Fruit fly (Drosophila melanogaster) whole organism, embryonic: ENCODE results near the gene Vps52.

Experiments
- Ada2b ChIP-seq: fragments of 200-800 bp; sonication (Bioruptor generic); IDR thresholded peaks from 2 replicates; pipeline ENCODE4 v1.3.6; 2022; ENCODE audit warnings: missing biosample characterization, missing genetic modification characterization
- B-H2 ChIP-seq: fragments of 200-800 bp; sonication (Bioruptor generic); optimal IDR thresholded peaks from 2 replicates; lab custom pipeline; 2018; ENCODE audit warnings: missing biosample characterization, mild to moderate bottlenecking, missing genetic modification characterization
- BEAF-32 ChIP-seq: fragments of 200-800 bp; sonication (Bioruptor generic); optimal IDR thresholded peaks from 3 replicates; lab custom pipeline; 2017; ENCODE audit warnings: missing biosample characterization, missing genetic modification characterization, mild to moderate bottlenecking, moderate library complexity, missing genetic modification reagents
- C15 ChIP-seq: fragments of 200-800 bp; sonication (Bioruptor generic); IDR thresholded peaks from 3 replicates; pipeline ENCODE4 v1.3.6; 2022; ENCODE audit warnings: missing biosample characterization, missing genetic modification characterization
- CG10654 ChIP-seq: fragments of 200-800 bp; sonication (Bioruptor generic); optimal IDR thresholded peaks from 2 replicates; lab custom pipeline; 2016; ENCODE audit warnings: missing biosample characterization, missing genetic modification characterization
- CG13287 ChIP-seq: fragments of 200-800 bp; sonication (Bioruptor generic); IDR thresholded peaks from 2 replicates; pipeline ENCODE4 v1.3.6; 2022; ENCODE audit warnings: missing biosample characterization, missing genetic modification characterization; ENCODE audit not compliant: partially characterized antibody
- CG14710 ChIP-seq: fragments of 200-800 bp; sonication (Bioruptor generic); optimal IDR thresholded peaks from 3 replicates; lab custom pipeline; 2019; ENCODE audit warnings: missing biosample characterization, mild to moderate bottlenecking, missing genetic modification characterization, moderate library complexity
- CG14860 ChIP-seq: fragments of 200-800 bp; sonication (Bioruptor generic); IDR thresholded peaks from 3 replicates; pipeline ENCODE4 v1.3.6; 2022; ENCODE audit warnings: missing biosample characterization, missing genetic modification characterization; ENCODE audit not compliant: partially characterized antibody
- CG16779 ChIP-seq: fragments of 200-800 bp; sonication (Bioruptor generic); IDR thresholded peaks from 2 replicates; pipeline ENCODE4 v1.3.6; 2022; ENCODE audit warnings: missing biosample characterization, missing genetic modification characterization
- CG17385 ChIP-seq: fragments of 200-800 bp; sonication (Bioruptor generic); optimal IDR thresholded peaks from 3 replicates; lab custom pipeline; 2018; ENCODE audit warnings: missing biosample characterization, mild to moderate bottlenecking, missing genetic modification characterization
- CG31441 ChIP-seq: fragments of 200-800 bp; sonication (Bioruptor generic); IDR thresholded peaks from 2 replicates; pipeline ENCODE4 v1.3.6; 2022; ENCODE audit warnings: missing biosample characterization, missing genetic modification characterization
- CG3163 ChIP-seq: fragments of 200-800 bp; sonication (Bioruptor generic); optimal IDR thresholded peaks from 3 replicates; lab custom pipeline; 2016; ENCODE audit warnings: missing biosample characterization, missing genetic modification characterization
- CG34224 ChIP-seq: fragments of 200-800 bp; sonication (Bioruptor generic); IDR thresholded peaks from 3 replicates; pipeline ENCODE4 v1.3.6; 2022; ENCODE audit warnings: missing biosample characterization, missing genetic modification characterization; ENCODE audit not compliant: partially characterized antibody
- CG4328 ChIP-seq: fragments of 200-800 bp; sonication (Bioruptor generic); optimal IDR thresholded peaks from 3 replicates; lab custom pipeline; 2017; ENCODE audit warnings: missing biosample characterization, missing genetic modification reagents, missing genetic modification characterization
- CG4404 ChIP-seq: fragments of 200-800 bp; sonication (Bioruptor generic); IDR thresholded peaks from 2 replicates; pipeline ENCODE4 v1.3.6; 2022; ENCODE audit warnings: missing biosample characterization, missing genetic modification characterization
- CG5180 ChIP-seq: fragments of 200-800 bp; sonication (Bioruptor generic); optimal IDR thresholded peaks from 3 replicates; lab custom pipeline; 2017; ENCODE audit warnings: missing biosample characterization, missing genetic modification characterization, mild to moderate bottlenecking, moderate library complexity, missing genetic modification reagents
- CG6765 ChIP-seq: fragments of 200-800 bp; sonication (Bioruptor generic); optimal IDR thresholded peaks from 3 replicates; lab custom pipeline; 2017; ENCODE audit warnings: missing biosample characterization, mild to moderate bottlenecking, missing genetic modification characterization
- CG7745 ChIP-seq: fragments of 200-800 bp; sonication (Bioruptor generic); optimal IDR thresholded peaks from 2 replicates; lab custom pipeline; 2018; ENCODE audit warnings: missing biosample characterization, mild to moderate bottlenecking, missing genetic modification characterization, moderate library complexity
- CG8281 ChIP-seq: fragments of 200-800 bp; sonication (Bioruptor generic); optimal IDR thresholded peaks from 2 replicates; lab custom pipeline; 2018; ENCODE audit warnings: missing biosample characterization, mild to moderate bottlenecking, missing genetic modification characterization, moderate library complexity
- Doc3 ChIP-seq: fragments of 200-800 bp; sonication (Bioruptor generic); IDR thresholded peaks from 3 replicates; pipeline ENCODE4 v1.3.6; 2022; ENCODE audit warnings: missing biosample characterization, missing genetic modification characterization; ENCODE audit not compliant: partially characterized antibody
- H15 ChIP-seq: fragments of 200-800 bp; sonication (Bioruptor generic); IDR thresholded peaks from 3 replicates; pipeline ENCODE4 v1.3.6; 2022; ENCODE audit warnings: missing biosample characterization, missing genetic modification characterization
- Hsf ChIP-seq: fragments of 200-800 bp; sonication (Bioruptor generic); optimal IDR thresholded peaks from 3 replicates; lab custom pipeline; 2016; ENCODE audit warnings: missing biosample characterization, missing genetic modification characterization
- MBD-R2 ChIP-seq: fragments of 200-800 bp; sonication (Bioruptor generic); IDR thresholded peaks from 2 replicates; pipeline ENCODE4 v1.3.6; 2022; ENCODE audit warnings: missing biosample characterization, missing genetic modification characterization
- Nf-YA ChIP-seq: fragments of 200-800 bp; sonication (Bioruptor generic); IDR thresholded peaks from 2 replicates; pipeline ENCODE4 v1.3.6; 2022; ENCODE audit warnings: missing biosample characterization, missing genetic modification characterization
- Scr ChIP-seq: fragments of 200-800 bp; sonication (Bioruptor generic); IDR thresholded peaks from 2 replicates; pipeline ENCODE4 v1.3.6; 2022; ENCODE audit warnings: missing biosample characterization, missing genetic modification characterization; ENCODE audit not compliant: partially characterized antibody
- Sox102F ChIP-seq: fragments of 200-800 bp; sonication (Bioruptor generic); optimal IDR thresholded peaks from 2 replicates; lab custom pipeline; 2018; ENCODE audit warnings: missing biosample characterization, mild to moderate bottlenecking, missing genetic modification characterization, moderate library complexity
- Sry-δ ChIP-seq: fragments of 200-800 bp; sonication (Bioruptor generic); optimal IDR thresholded peaks from 2 replicates; lab custom pipeline; 2016; ENCODE audit warnings: missing biosample characterization, missing genetic modification characterization
- TFAM ChIP-seq: fragments of 200-800 bp; sonication (Bioruptor generic); optimal IDR thresholded peaks from 2 replicates; lab custom pipeline; 2017; ENCODE audit warnings: missing biosample characterization, missing genetic modification characterization, inconsistent platforms
- ato ChIP-seq: fragments of 200-800 bp; sonication (Bioruptor generic); IDR thresholded peaks from 2 replicates; pipeline ENCODE4 v1.3.6; 2022; ENCODE audit warnings: missing biosample characterization, missing genetic modification characterization; ENCODE audit not compliant: partially characterized antibody
- bowl ChIP-seq: fragments of 200-800 bp; sonication (Bioruptor generic); IDR thresholded peaks from 2 replicates; pipeline ENCODE4 v1.3.6; 2022; ENCODE audit warnings: missing biosample characterization, missing genetic modification characterization
- cas ChIP-seq: fragments of 200-800 bp; sonication (Bioruptor generic); IDR thresholded peaks from 2 replicates; pipeline ENCODE4 v1.3.6; 2022; ENCODE audit warnings: missing biosample characterization, missing genetic modification characterization
- disco-r ChIP-seq: fragments of 200-800 bp; sonication (Bioruptor generic); optimal IDR thresholded peaks from 2 replicates; lab custom pipeline; 2016; ENCODE audit warnings: missing biosample characterization, missing genetic modification characterization
- dysf ChIP-seq: fragments of 200-800 bp; sonication (Bioruptor generic); IDR thresholded peaks from 3 replicates; pipeline ENCODE4 v1.3.6; 2022; ENCODE audit warnings: missing biosample characterization, missing genetic modification characterization
- gcm2 ChIP-seq: fragments of 200-800 bp; sonication (Bioruptor generic); optimal IDR thresholded peaks from 2 replicates; lab custom pipeline; 2016; ENCODE audit warnings: missing biosample characterization, missing genetic modification characterization
- h ChIP-seq: fragments of >200 bp; optimal IDR thresholded peaks from 2 replicates; lab custom pipeline; 2017
- her ChIP-seq: fragments of 200-800 bp; sonication (Bioruptor generic); optimal IDR thresholded peaks from 2 replicates; lab custom pipeline; 2016; ENCODE audit warnings: missing biosample characterization, missing genetic modification characterization
- inv ChIP-seq: fragments of 200-800 bp; sonication (Bioruptor generic); IDR thresholded peaks from 2 replicates; pipeline ENCODE4 v1.3.6; 2022; ENCODE audit warnings: missing biosample characterization, missing genetic modification characterization; ENCODE audit not compliant: partially characterized antibody
- lola ChIP-seq, 3 experiments: fragments of >200 bp in 2 of 3; fragments of 200-800 bp in 1 of 3; sonication (Bioruptor generic) in 1 of 3; optimal IDR thresholded peaks; 2 replicates each; lab custom pipeline; 2017 to 2019; ENCODE audit warnings: missing biosample characterization in 3 of 3, missing genetic modification characterization in 3 of 3, mild to moderate bottlenecking in 1 of 3, moderate library complexity in 1 of 3
- mld ChIP-seq: fragments of 200-800 bp; sonication (Bioruptor generic); IDR thresholded peaks from 3 replicates; pipeline ENCODE4 v1.3.6; 2022; ENCODE audit warnings: missing biosample characterization, missing genetic modification characterization; ENCODE audit not compliant: partially characterized antibody
- pan ChIP-seq, 4 experiments: fragments of >200 bp in 3 of 4; fragments of 200-800 bp in 1 of 4; sonication (Bioruptor generic) in 1 of 4; optimal IDR thresholded peaks in 3 of 4; IDR thresholded peaks in 1 of 4; 2 replicates each; pipeline versions ENCODE4 v1.3.6 to Lab custom; 2017 to 2022; ENCODE audit warnings: missing biosample characterization in 2 of 4, missing genetic modification characterization in 2 of 4, mixed read lengths in 1 of 4
- salm ChIP-seq: fragments of 200-800 bp; sonication (Bioruptor generic); optimal IDR thresholded peaks from 2 replicates; lab custom pipeline; 2018; ENCODE audit warnings: missing biosample characterization, mild to moderate bottlenecking, missing genetic modification characterization
- sna ChIP-seq: fragments of 200-800 bp; sonication (Bioruptor generic); IDR thresholded peaks from 2 replicates; pipeline ENCODE4 v1.3.6; 2022; ENCODE audit warnings: missing biosample characterization, missing genetic modification characterization; ENCODE audit not compliant: partially characterized antibody
- ssp ChIP-seq: fragments of 200-800 bp; sonication (Bioruptor generic); IDR thresholded peaks from 2 replicates; pipeline ENCODE4 v1.3.6; 2022; ENCODE audit warnings: missing biosample characterization, missing genetic modification characterization
- stwl ChIP-seq: fragments of 200-800 bp; sonication (Bioruptor generic); optimal IDR thresholded peaks from 3 replicates; lab custom pipeline; 2018; ENCODE audit warnings: missing biosample characterization, mild to moderate bottlenecking, missing genetic modification characterization, moderate library complexity
- tna ChIP-seq: fragments of 200-800 bp; sonication (Bioruptor generic); IDR thresholded peaks from 2 replicates; pipeline ENCODE4 v1.3.6; 2022; ENCODE audit warnings: missing biosample characterization, missing genetic modification characterization; ENCODE audit not compliant: partially characterized antibody
- unc-4 ChIP-seq: fragments of 200-800 bp; sonication (Bioruptor generic); IDR thresholded peaks from 2 replicates; pipeline ENCODE4 v1.3.6; 2022; ENCODE audit warnings: missing biosample characterization, missing genetic modification characterization; ENCODE audit not compliant: partially characterized antibody
- zen2 ChIP-seq: fragments of 200-800 bp; sonication (Bioruptor generic); IDR thresholded peaks from 3 replicates; pipeline ENCODE4 v1.3.6; 2022; ENCODE audit warnings: missing biosample characterization, missing genetic modification characterization; ENCODE audit not compliant: partially characterized antibody

Gene Vps52

dm6 chr2L:5527861-5528260 is 4.2 kb upstream of the Vps52 start, which contains the start of gene CG31915 (continued):
- TF ChIP-seq pan (optimal IDR thresholded peaks at IDR 0.05; lab: Kevin White, UChicago) (no peak), pan (GFP tag; optimal IDR thresholded peaks at IDR 0.05 in 1 of 2, IDR thresholded peaks at IDR 0.05 in 1 of 2) (no peak), CG10654 (GFP tag; lab: Kevin White, UChicago) (no peak), CG7745 (no peak), lola (GFP tag; optimal IDR thresholded peaks at IDR 0.05; lab: Kevin White, UChicago) (no peak), CG8281 (no peak), Hsf (no peak)

- TF ChIP-seq mld (0 out of 3 replicates have a peak, but pooled peaks have one; percentile 20), gcm2 (no peak), CG4328 (GFP tag; lab: Kevin White, UChicago) (no peak), C15 (GFP tag; lab: Robert Waterston, UW) (no peak), B-H2 (GFP tag; lab: Kevin White, UChicago) (no peak), CG13287 (GFP tag; lab: Robert Waterston, UW) (peak; percentile 51), Scr (GFP tag; lab: Robert Waterston, UW) (peak; percentile 59), Doc3 (GFP tag; lab: Robert Waterston, UW) (0 out of 3 replicates have a peak, but pooled peaks have one; percentile 20), CG6765 (no peak), her (GFP tag; lab: Kevin White, UChicago) (no peak), CG14710 (peak; percentile 99), Nf-YA (GFP tag; lab: Robert Waterston, UW) (no peak), Sry-δ (GFP tag; lab: Kevin White, UChicago) (peak; percentile 10), Sox102F (GFP tag; lab: Kevin White, UChicago) (no peak), cas (GFP tag; lab: Robert Waterston, UW) (no peak), CG3163 (GFP tag; lab: Kevin White, UChicago) (no peak), dysf (GFP tag; lab: Robert Waterston, UW) (no peak), ato (GFP tag; lab: Robert Waterston, UW) (0 out of 2 replicates have a peak, but pooled peaks have one; percentile 21), CG16779 (GFP tag; lab: Robert Waterston, UW) (no peak), inv (GFP tag; lab: Robert Waterston, UW) (no peak), unc-4 (GFP tag; lab: Robert Waterston, UW) (peak; percentile 46; the same call in 1 of the 2 replicates), CG5180 (GFP tag; lab: Kevin White, UChicago) (no peak), TFAM (no peak), zen2 (peak; percentile 49; the same call in 2 of the 3 replicates), BEAF-32 (peak; percentile 27), ssp (GFP tag; lab: Robert Waterston, UW) (no peak), sna (GFP tag; lab: Robert Waterston, UW) (peak; percentile 54; the same call in 1 of the 2 replicates), salm (tag; lab: Kevin White, UChicago) (no peak), MBD-R2 (GFP tag; lab: Robert Waterston, UW) (peak; percentile 74), tna (GFP tag; lab: Robert Waterston, UW) (peak; percentile 64; the same call in 1 of the 2 replicates), h (no peak), bowl (GFP tag; lab: Robert Waterston, UW) (no peak), H15 (no peak), stwl (peak; percentile 18), CG17385 (GFP tag; lab: Kevin White, UChicago) (no peak), CG14860 (GFP tag; lab: Robert Waterston, UW) (peak; percentile 51; the same call in 1 of the 3 replicates), CG31441 (GFP tag; lab: Robert Waterston, UW) (no peak), CG4404 (GFP tag; lab: Robert Waterston, UW) (no peak), disco-r (no peak), CG34224 (GFP tag; lab: Robert Waterston, UW) (peak; percentile 61; the same call in 1 of the 3 replicates), Ada2b (GFP tag; lab: Robert Waterston, UW) (no peak)
Observed at dm6 chr2L:5526738-5527137, 3.0 kb upstream of the Vps52 start, which contains the start of gene Cox11. Cox11 (plus strand) TSS chr2L:5526957.
